Fruit fly (Drosophila melanogaster): ENCODE results near the gene CG7246.

Gene CG7246

DNA sequence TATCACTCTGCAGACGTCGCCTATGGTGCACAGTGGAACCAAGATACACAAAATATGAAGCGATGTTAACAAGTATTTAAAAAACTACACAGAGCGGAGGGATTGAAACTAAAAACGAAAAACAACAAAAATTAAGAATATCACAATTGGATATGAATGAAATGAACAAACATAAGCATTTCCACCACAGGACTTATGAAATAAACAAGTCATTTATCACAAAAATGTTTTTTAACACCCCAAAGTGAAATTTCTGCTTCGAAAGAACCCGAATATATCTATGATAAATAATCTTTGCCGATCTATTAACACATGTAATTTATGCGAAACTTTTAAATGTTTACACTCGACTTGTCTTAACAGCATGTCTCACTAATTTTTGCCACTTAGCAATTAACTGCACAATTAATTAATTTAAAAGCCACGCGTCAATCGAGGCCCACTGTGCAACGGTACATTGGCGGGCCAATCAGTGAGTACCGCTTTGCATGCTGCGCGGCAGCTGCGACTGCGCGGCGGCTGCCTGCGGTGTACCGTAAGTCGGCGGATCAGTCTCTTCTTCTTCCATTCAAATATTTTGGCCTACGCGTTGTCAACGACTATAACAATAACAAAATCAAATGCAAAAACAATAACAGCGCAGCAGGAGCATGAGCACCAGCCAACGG, 38.9 kb downstream of the CG7246 start (continued):
- TF ChIP-seq CG4617 (GFP tag; optimal IDR thresholded peaks at IDR 0.05; ENCODE audit: borderline replicate concordance) (no peak), CG14860 (GFP tag; IDR thresholded peaks at IDR 0.05; ENCODE audit: partially characterized antibody) (no peak), gfzf (GFP tag; optimal IDR thresholded peaks at IDR 0.05) (no peak), unpg (GFP tag; optimal IDR thresholded peaks at IDR 0.05) (peak; percentile 8), gt (GFP tag; IDR thresholded peaks at IDR 0.05) (no peak), CG8944 (GFP tag; optimal IDR thresholded peaks at IDR 0.05) (no peak), dmrt11E (tag; optimal IDR thresholded peaks at IDR 0.05) (peak; percentile 63), CG33213 (GFP tag; optimal IDR thresholded peaks at IDR 0.05) (no peak), sima (GFP tag; optimal IDR thresholded peaks at IDR 0.05) (no peak), dan (GFP tag; IDR thresholded peaks at IDR 0.05) (no peak), crol (GFP tag; IDR thresholded peaks at IDR 0.05) (no peak), CG16863 (GFP tag; optimal IDR thresholded peaks at IDR 0.05) (peak; percentile 33), Blimp-1 (GFP tag; optimal IDR thresholded peaks at IDR 0.05) (peak; percentile 39), CG1832 (GFP tag; optimal IDR thresholded peaks at IDR 0.05) (no peak), Fer3 (tag; optimal IDR thresholded peaks at IDR 0.05) (no peak), CG1603 (tag; optimal IDR thresholded peaks at IDR 0.05) (peak; percentile 20), CG4730 (GFP tag; IDR thresholded peaks at IDR 0.05) (no peak), CG17328 (GFP tag; IDR thresholded peaks at IDR 0.05) (peak; percentile 37; the same call in 1 of the 2 replicates), Camta (GFP tag; optimal IDR thresholded peaks at IDR 0.05) (peak; percentile 46), CG17912 (GFP tag; optimal IDR thresholded peaks at IDR 0.05) (no peak), CG7928 (GFP tag; optimal IDR thresholded peaks at IDR 0.05) (no peak), ind (GFP tag; optimal IDR thresholded peaks at IDR 0.05) (peak; percentile 27), Dbx (GFP tag; IDR thresholded peaks at IDR 0.05) (no peak), HmgD (GFP tag; optimal IDR thresholded peaks at IDR 0.05) (no peak), vnd (GFP tag; IDR thresholded peaks at IDR 0.05; ENCODE audit: partially characterized antibody) (no peak), fu2 (GFP tag; optimal IDR thresholded peaks at IDR 0.05) (no peak), seq (GFP tag; IDR thresholded peaks at IDR 0.05) (no peak), CG12104 (GFP tag; optimal IDR thresholded peaks at IDR 0.05) (no peak), wdn (GFP tag; IDR thresholded peaks at IDR 0.05) (no peak), insv (GFP tag; optimal IDR thresholded peaks at IDR 0.05) (no peak), CG34422 (GFP tag; IDR thresholded peaks at IDR 0.05) (no peak), CG15011 (GFP tag; optimal IDR thresholded peaks at IDR 0.05) (no peak), CG1024 (GFP tag; IDR thresholded peaks at IDR 0.05) (no peak), az2 (GFP tag; optimal IDR thresholded peaks at IDR 0.05) (peak; percentile 56), CG6689 (GFP tag; IDR thresholded peaks at IDR 0.05) (peak; percentile 62), dimm (GFP tag; IDR thresholded peaks at IDR 0.05) (no peak; the same call in 1 of the 2 replicates), HHEX (GFP tag; optimal IDR thresholded peaks at IDR 0.05) (no peak), CG11723 (GFP tag; optimal IDR thresholded peaks at IDR 0.05) (peak; percentile 5), Antp (GFP tag; optimal IDR thresholded peaks at IDR 0.05) (peak; percentile 42), Nf-YB (GFP tag; optimal IDR thresholded peaks at IDR 0.05) (peak; percentile 40), CG9876 (GFP tag; optimal IDR thresholded peaks at IDR 0.05) (no peak), Meics (GFP tag; optimal IDR thresholded peaks at IDR 0.05) (peak; percentile 4), TFAM (GFP tag; optimal IDR thresholded peaks at IDR 0.05) (no peak), CG10274 (GFP tag; optimal IDR thresholded peaks at IDR 0.05) (no peak), CG10565 (GFP tag; optimal IDR thresholded peaks at IDR 0.05) (no peak), CG8388 (GFP tag; optimal IDR thresholded peaks at IDR 0.05) (peak; percentile 46), kni (GFP tag; optimal IDR thresholded peaks at IDR 0.05) (no peak), chn (GFP tag; optimal IDR thresholded peaks at IDR 0.05) (peak; percentile 29), Asciz (GFP tag; optimal IDR thresholded peaks at IDR 0.05) (peak; percentile 27), Dip2 (GFP tag; IDR thresholded peaks at IDR 0.05) (no peak)
